Worm (Caenorhabditis elegans): ENCODE data around the gene T28A11.3.

ce11 chrV:3308169-3308568, 33.0 kb downstream of the T28A11.3 start, which contains the start of gene srbc-3:
- TF ChIP-seq elt-1 (tag; optimal IDR thresholded peaks at IDR 0.05; ENCODE audit: borderline replicate concordance, insufficient read depth) (no peak), mep-1 (tag; optimal IDR thresholded peaks at IDR 0.05) (no peak), lin-13 (tag; optimal IDR thresholded peaks at IDR 0.05) (no peak), elt-3 (tag; optimal IDR thresholded peaks at IDR 0.05) (no peak), ceh-39 (tag; optimal IDR thresholded peaks at IDR 0.05) (no peak), mab-5 (tag; optimal IDR thresholded peaks at IDR 0.05) (no peak), lsy-2 (tag; optimal IDR thresholded peaks at IDR 0.05) (no peak), mls-2 (tag; optimal IDR thresholded peaks at IDR 0.05) (no peak), nhr-237 (tag; optimal IDR thresholded peaks at IDR 0.05) (no peak)

All from whole organism, mixed stage, embryonic.